Fruit fly (Drosophila melanogaster): ENCODE results near the gene CG11327.

CG11327 gene

dm6 chr2L:6648163-6648628, 38.3 kb downstream of the CG11327 start:
- TF ChIP-seq Snoo (tag; optimal IDR thresholded peaks at IDR 0.05) (peak; percentile 91), CG32121 (GFP tag; IDR thresholded peaks at IDR 0.05) (peak; percentile 95), CG12605 (GFP tag; IDR thresholded peaks at IDR 0.05) (peak; percentile 88), CG15710 (tag; optimal IDR thresholded peaks at IDR 0.05) (peak; percentile 93), Ets98B (GFP tag; IDR thresholded peaks at IDR 0.05) (peak; percentile 90), CG17806 (tag; optimal IDR thresholded peaks at IDR 0.05) (peak; percentile 90), Pif1A (GFP tag; optimal IDR thresholded peaks at IDR 0.05) (no peak), gl (tag; optimal IDR thresholded peaks at IDR 0.05) (peak; percentile 77), Pif1B (GFP tag; optimal IDR thresholded peaks at IDR 0.05) (peak; percentile 86), CG10348 (GFP tag; IDR thresholded peaks at IDR 0.05) (peak; percentile 78), EcR (GFP tag; optimal IDR thresholded peaks at IDR 0.05) (no peak), CG8301 (tag; optimal IDR thresholded peaks at IDR 0.05) (peak; percentile 96), CG34367 (tag; optimal IDR thresholded peaks at IDR 0.05) (peak; percentile 93), CG4496 (GFP tag; IDR thresholded peaks at IDR 0.05) (peak; percentile 95), CG14655 (GFP tag; optimal IDR thresholded peaks at IDR 0.05) (peak; percentile 97), CG8159 (tag; optimal IDR thresholded peaks at IDR 0.05) (peak; percentile 92), CG9948 (tag; optimal IDR thresholded peaks at IDR 0.05) (peak; percentile 92), CG13204 (GFP tag; optimal IDR thresholded peaks at IDR 0.05) (no peak), D1 (tag; optimal IDR thresholded peaks at IDR 0.05) (no peak), fd96Ca (GFP tag; IDR thresholded peaks at IDR 0.05) (peak; percentile 91), rn (GFP tag; IDR thresholded peaks at IDR 0.05) (peak; percentile 90)

- peak; percentile 90 for TF ChIP-seq Snoo (tag; optimal IDR thresholded peaks at IDR 0.05)
- TF ChIP-seq rn (GFP tag; IDR thresholded peaks at IDR 0.05): peak; percentile 92
- TF ChIP-seq fd96Ca (GFP tag; IDR thresholded peaks at IDR 0.05): peak; percentile 96
- peak; percentile 98 for TF ChIP-seq CG32121 (GFP tag; IDR thresholded peaks at IDR 0.05)
- TF ChIP-seq CG17806 (tag; optimal IDR thresholded peaks at IDR 0.05): peak; percentile 90
- TF ChIP-seq CG4496 (GFP tag; IDR thresholded peaks at IDR 0.05): peak; percentile 98
- TF ChIP-seq CG9948 (tag; optimal IDR thresholded peaks at IDR 0.05): peak; percentile 91
- TF ChIP-seq CG12605 (GFP tag; IDR thresholded peaks at IDR 0.05): peak; percentile 96
- TF ChIP-seq D1 (tag; optimal IDR thresholded peaks at IDR 0.05): peak; percentile 68
- TF ChIP-seq CG13204 (GFP tag; optimal IDR thresholded peaks at IDR 0.05): peak; percentile 73
- peak; percentile 3 for TF ChIP-seq EcR (GFP tag; optimal IDR thresholded peaks at IDR 0.05)
- peak; percentile 95 for TF ChIP-seq CG14655 (GFP tag; optimal IDR thresholded peaks at IDR 0.05)
- peak; percentile 82 for TF ChIP-seq CG15710 (tag; optimal IDR thresholded peaks at IDR 0.05)
- TF ChIP-seq CG34367 (tag; optimal IDR thresholded peaks at IDR 0.05): peak; percentile 82
- TF ChIP-seq Pif1B (GFP tag; optimal IDR thresholded peaks at IDR 0.05): peak; percentile 94
- TF ChIP-seq Ets98B (GFP tag; IDR thresholded peaks at IDR 0.05): peak; percentile 97
- peak; percentile 97 for TF ChIP-seq Pif1A (GFP tag; optimal IDR thresholded peaks at IDR 0.05)
- TF ChIP-seq CG10348 (GFP tag; IDR thresholded peaks at IDR 0.05): peak; percentile 88
- peak; percentile 82 for TF ChIP-seq gl (tag; optimal IDR thresholded peaks at IDR 0.05)
- TF ChIP-seq CG8301 (tag; optimal IDR thresholded peaks at IDR 0.05): peak; percentile 96
- TF ChIP-seq CG8159 (tag; optimal IDR thresholded peaks at IDR 0.05): peak; percentile 89
These were observed 39.3 kb downstream of the CG11327 start for dm6 chr2L:6647103-6647711.

- TF ChIP-seq CG14655 (GFP tag; optimal IDR thresholded peaks at IDR 0.05) (no peak), CG17806 (tag; optimal IDR thresholded peaks at IDR 0.05) (no peak), rn (GFP tag; IDR thresholded peaks at IDR 0.05) (no peak), Pif1A (GFP tag; optimal IDR thresholded peaks at IDR 0.05) (no peak), CG34367 (tag; optimal IDR thresholded peaks at IDR 0.05) (no peak), CG8301 (tag; optimal IDR thresholded peaks at IDR 0.05) (no peak), fd96Ca (GFP tag; IDR thresholded peaks at IDR 0.05) (0 out of 3 replicates have a peak, but pooled peaks have one; percentile 38), CG10348 (GFP tag; IDR thresholded peaks at IDR 0.05) (no peak), Pif1B (GFP tag; optimal IDR thresholded peaks at IDR 0.05) (peak; percentile 17), CG13204 (GFP tag; optimal IDR thresholded peaks at IDR 0.05) (no peak), CG8159 (tag; optimal IDR thresholded peaks at IDR 0.05) (no peak), EcR (GFP tag; optimal IDR thresholded peaks at IDR 0.05) (peak; percentile 28), CG15710 (tag; optimal IDR thresholded peaks at IDR 0.05) (no peak), Snoo (tag; optimal IDR thresholded peaks at IDR 0.05) (no peak), gl (tag; optimal IDR thresholded peaks at IDR 0.05) (peak; percentile 58), CG4496 (GFP tag; IDR thresholded peaks at IDR 0.05) (peak; percentile 34; the same call in 1 of the 3 replicates), D1 (tag; optimal IDR thresholded peaks at IDR 0.05) (no peak), CG12605 (GFP tag; IDR thresholded peaks at IDR 0.05) (0 out of 2 replicates have a peak, but pooled peaks have one; percentile 11)
These were observed 42.0 kb downstream of the CG11327 start for dm6 chr2L:6644421-6645059.

DNA sequence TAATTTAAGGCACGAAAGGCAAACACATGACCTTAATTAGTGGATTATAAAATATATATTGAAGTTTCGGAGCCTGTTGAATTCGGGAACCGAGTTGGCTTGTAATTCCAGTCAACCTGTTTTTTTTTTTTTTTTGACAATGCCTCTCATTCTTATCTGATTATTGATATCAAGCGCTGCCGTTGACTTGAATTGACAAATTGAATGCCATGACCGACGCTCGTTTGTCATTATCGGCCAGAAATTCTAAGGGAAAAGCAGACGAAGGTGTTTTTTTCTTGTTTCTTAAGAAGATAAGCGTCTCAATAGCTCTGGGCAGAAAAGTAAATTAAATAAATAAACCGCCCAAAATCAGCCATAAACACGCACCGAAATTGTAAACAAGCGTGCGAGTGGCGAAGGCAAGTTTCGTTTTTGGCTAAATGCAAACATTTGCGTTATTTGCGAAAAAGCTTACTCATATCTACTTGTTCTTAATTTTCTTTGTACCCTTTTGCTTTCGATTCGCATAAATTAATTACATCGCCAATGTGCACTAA, 43.2 kb downstream of the CG11327 start:
- TF ChIP-seq CG13204 (GFP tag; optimal IDR thresholded peaks at IDR 0.05) (no peak), gl (tag; optimal IDR thresholded peaks at IDR 0.05) (no peak), Ets98B (GFP tag; IDR thresholded peaks at IDR 0.05) (no peak), Pif1A (GFP tag; optimal IDR thresholded peaks at IDR 0.05) (no peak), CG17806 (tag; optimal IDR thresholded peaks at IDR 0.05) (no peak), CG34367 (tag; optimal IDR thresholded peaks at IDR 0.05) (no peak), Pif1B (GFP tag; optimal IDR thresholded peaks at IDR 0.05) (no peak), fd96Ca (GFP tag; IDR thresholded peaks at IDR 0.05) (no peak)
